Worm (Caenorhabditis elegans) whole organism, L1 larva: Measurements from ENCODE around the gene srsx-32.

Experiments
- C04F5.9 ChIP-seq: sonication (generic microtip); optimal IDR thresholded peaks from 2 replicates; lab custom pipeline; 2016; ENCODE audit warnings: missing genetic modification characterization, missing compliant biosample characterization
- C16A3.4 ChIP-seq: fragments of 150-350 bp; optimal IDR thresholded peaks from 2 replicates; lab custom pipeline; 2014; ENCODE audit warnings: missing biosample characterization, missing genetic modification characterization
- F16B12.6 ChIP-seq: fragments of 150-350 bp; optimal IDR thresholded peaks from 2 replicates; lab custom pipeline; 2014; ENCODE audit warnings: missing biosample characterization, missing genetic modification characterization
- aha-1 ChIP-seq: fragments of 150-350 bp; optimal IDR thresholded peaks from 2 replicates; lab custom pipeline; 2014; ENCODE audit warnings: missing biosample characterization, missing genetic modification characterization
- alr-1 ChIP-seq: fragments of 200-800 bp; sonication (Bioruptor generic); optimal IDR thresholded peaks from 2 replicates; lab custom pipeline; 2018; ENCODE audit warnings: borderline replicate concordance, mild to moderate bottlenecking, missing genetic modification characterization, missing compliant biosample characterization
- aly-2 ChIP-seq: fragments of 150-350 bp; optimal IDR thresholded peaks from 2 replicates; lab custom pipeline; 2014; ENCODE audit warnings: missing biosample characterization, missing genetic modification characterization
- blmp-1 ChIP-seq: fragments of 150-350 bp; optimal IDR thresholded peaks from 2 replicates; lab custom pipeline; 2014; ENCODE audit warnings: missing biosample characterization, missing genetic modification characterization
- ceh-63 ChIP-seq: fragments of 200-800 bp; sonication (Bioruptor generic); optimal IDR thresholded peaks from 2 replicates; lab custom pipeline; 2018; ENCODE audit warnings: mild to moderate bottlenecking, missing genetic modification characterization, missing compliant biosample characterization
- dpl-1 ChIP-seq, 3 experiments: fragments of 150-350 bp in 2 of 3; sonication (generic microtip) in 1 of 3; optimal IDR thresholded peaks; 2 replicates each; lab custom pipeline; 2014 to 2017; ENCODE audit warnings: missing biosample characterization in 3 of 3, missing genetic modification characterization in 3 of 3, missing genetic modification reagents in 3 of 3
- dsc-1 ChIP-seq: sonication (generic microtip); optimal IDR thresholded peaks from 2 replicates; lab custom pipeline; 2016; ENCODE audit warnings: mild to moderate bottlenecking, missing genetic modification characterization, missing compliant biosample characterization
- efl-1 ChIP-seq, 4 experiments: fragments of 150-350 bp; optimal IDR thresholded peaks in 3 of 4; peaks in 1 of 4; 1 replicate in 1 of 4; 2 replicates in 3 of 4; lab custom pipeline; 2014; ENCODE audit warnings: missing biosample characterization in 2 of 4, missing genetic modification characterization in 2 of 4, missing genetic modification reagents in 2 of 4
- efl-3 ChIP-seq: fragments of 200-800 bp; sonication (Bioruptor generic); optimal IDR thresholded peaks from 2 replicates; lab custom pipeline; 2018; ENCODE audit warnings: mild to moderate bottlenecking, missing genetic modification characterization, missing compliant biosample characterization
- egl-13 ChIP-seq: sonication (generic microtip); optimal IDR thresholded peaks from 2 replicates; lab custom pipeline; 2016; ENCODE audit warnings: missing genotype, missing genetic modification reagents, missing genetic modification characterization, missing compliant biosample characterization
- egl-27 ChIP-seq, 2 experiments: fragments of 150-350 bp in 1 of 2; sonication (generic microtip); optimal IDR thresholded peaks; 3 replicates each; lab custom pipeline; 2017 to 2018; ENCODE audit warnings: missing biosample characterization in 2 of 2, missing genetic modification characterization in 2 of 2, missing genetic modification reagents in 2 of 2
- fkh-10 ChIP-seq: sonication (generic microtip); optimal IDR thresholded peaks from 2 replicates; lab custom pipeline; 2017; ENCODE audit warnings: missing biosample characterization, missing genetic modification reagents, missing genetic modification characterization
- fkh-4 ChIP-seq: sonication (generic microtip); optimal IDR thresholded peaks from 2 replicates; lab custom pipeline; 2016; ENCODE audit warnings: missing compliant biosample characterization, missing genetic modification characterization, borderline replicate concordance
- fkh-8 ChIP-seq: sonication (generic microtip); optimal IDR thresholded peaks from 2 replicates; lab custom pipeline; 2016; ENCODE audit warnings: mild to moderate bottlenecking, missing genetic modification characterization, missing compliant biosample characterization
- hlh-4 ChIP-seq: sonication (generic microtip); optimal IDR thresholded peaks from 2 replicates; lab custom pipeline; 2016; ENCODE audit warnings: mild to moderate bottlenecking, missing genetic modification characterization, missing compliant biosample characterization
- hpl-2 ChIP-seq: fragments of 150-350 bp; optimal IDR thresholded peaks from 2 replicates; lab custom pipeline; 2014; ENCODE audit warnings: missing biosample characterization, missing genetic modification reagents, missing genetic modification characterization
- irx-1 ChIP-seq: sonication (generic microtip); optimal IDR thresholded peaks from 2 replicates; lab custom pipeline; 2016; ENCODE audit warnings: missing genetic modification characterization, missing compliant biosample characterization
- lin-13 ChIP-seq: fragments of 150-350 bp; optimal IDR thresholded peaks from 2 replicates; lab custom pipeline; 2014; ENCODE audit warnings: missing biosample characterization, missing genetic modification reagents, missing genetic modification characterization
- lin-14 ChIP-seq: fragments of 200-800 bp; sonication (Bioruptor generic); optimal IDR thresholded peaks from 2 replicates; lab custom pipeline; 2018; ENCODE audit warnings: mild to moderate bottlenecking, missing genetic modification characterization, moderate library complexity, missing compliant biosample characterization
- lin-15B ChIP-seq: fragments of 150-350 bp; sonication (generic microtip); optimal IDR thresholded peaks from 3 replicates; lab custom pipeline; 2014; ENCODE audit warnings: missing biosample characterization, missing genetic modification characterization
- lin-35 ChIP-seq, 2 experiments: fragments of 150-350 bp; optimal IDR thresholded peaks; 2 replicates each; lab custom pipeline; 2014; ENCODE audit warnings: missing biosample characterization in 2 of 2, missing genetic modification characterization in 2 of 2, missing genetic modification reagents in 2 of 2
- lsy-2 ChIP-seq, 2 experiments: fragments of 150-350 bp; optimal IDR thresholded peaks; 2 replicates each; lab custom pipeline; 2014; ENCODE audit warnings: missing biosample characterization in 2 of 2, missing genetic modification characterization in 2 of 2
- mab-9 ChIP-seq: fragments of 200-800 bp; sonication (Bioruptor generic); IDR thresholded peaks from 2 replicates; pipeline ENCODE4 v1.3.6; 2022; ENCODE audit warnings: missing genetic modification reagents, missing genetic modification characterization, missing compliant biosample characterization
- mdl-1 ChIP-seq, 2 experiments: fragments of 150-350 bp; optimal IDR thresholded peaks; 2 replicates each; lab custom pipeline; 2014 to 2017; ENCODE audit warnings: missing biosample characterization in 2 of 2, missing genetic modification characterization in 2 of 2, inconsistent platforms in 1 of 2
- mef-2 ChIP-seq: fragments of 150-350 bp; optimal IDR thresholded peaks from 2 replicates; lab custom pipeline; 2014; ENCODE audit warnings: missing biosample characterization, missing genetic modification characterization
- nhr-12 ChIP-seq: sonication (generic microtip); optimal IDR thresholded peaks from 2 replicates; lab custom pipeline; 2017; ENCODE audit warnings: missing biosample characterization, missing genetic modification characterization
- nhr-19 ChIP-seq: fragments of 200-800 bp; sonication (Bioruptor generic); conservative IDR thresholded peaks from 2 replicates; pipeline ENCODE4 v1.3.6; 2022; ENCODE audit warnings: missing genetic modification characterization, missing compliant biosample characterization
- nhr-20 ChIP-seq: sonication (generic microtip); optimal IDR thresholded peaks from 2 replicates; lab custom pipeline; 2016; ENCODE audit warnings: mild to moderate bottlenecking, missing genetic modification characterization, missing compliant biosample characterization
- nhr-237 ChIP-seq: fragments of 150-350 bp; optimal IDR thresholded peaks from 2 replicates; lab custom pipeline; 2014; ENCODE audit warnings: missing biosample characterization, missing genetic modification characterization
- nhr-71 ChIP-seq: sonication (generic microtip); optimal IDR thresholded peaks from 2 replicates; lab custom pipeline; 2016; ENCODE audit warnings: mild to moderate bottlenecking, missing genetic modification characterization, moderate library complexity, missing compliant biosample characterization
- nhr-90 ChIP-seq: sonication (generic microtip); optimal IDR thresholded peaks from 2 replicates; lab custom pipeline; 2016; ENCODE audit warnings: mild to moderate bottlenecking, missing genetic modification characterization, missing compliant biosample characterization; ENCODE audit not compliant: poor library complexity
- pag-3 ChIP-seq: sonication (generic microtip); optimal IDR thresholded peaks from 2 replicates; lab custom pipeline; 2017; ENCODE audit warnings: missing genetic modification characterization, mild to moderate bottlenecking, missing compliant biosample characterization, antibody characterized with exemption, borderline replicate concordance; ENCODE audit not compliant: insufficient read depth
- pqm-1 ChIP-seq: sonication (generic microtip); optimal IDR thresholded peaks from 3 replicates; lab custom pipeline; 2017; ENCODE audit warnings: missing biosample characterization, missing genetic modification characterization
- skn-1 ChIP-seq: fragments of 150-350 bp; optimal IDR thresholded peaks from 2 replicates; lab custom pipeline; 2014; ENCODE audit warnings: missing biosample characterization, missing genetic modification characterization
- sox-4 ChIP-seq: sonication (generic microtip); optimal IDR thresholded peaks from 2 replicates; lab custom pipeline; 2016; ENCODE audit warnings: missing genetic modification characterization, missing compliant biosample characterization
- swsn-7 ChIP-seq: sonication (generic microtip); optimal IDR thresholded peaks from 2 replicates; lab custom pipeline; 2016; ENCODE audit warnings: missing genetic modification characterization, missing compliant biosample characterization
- tbx-2 ChIP-seq: sonication (generic microtip); optimal IDR thresholded peaks from 2 replicates; lab custom pipeline; 2016; ENCODE audit warnings: missing genetic modification characterization, missing compliant biosample characterization
- unc-130 ChIP-seq: fragments of 150-350 bp; optimal IDR thresholded peaks from 2 replicates; lab custom pipeline; 2017; ENCODE audit warnings: missing biosample characterization, missing genetic modification characterization, inconsistent platforms
- unc-30 ChIP-seq: sonication (generic microtip); optimal IDR thresholded peaks from 2 replicates; lab custom pipeline; 2017; ENCODE audit warnings: missing biosample characterization, missing genetic modification characterization
- unc-62 ChIP-seq: fragments of 150-350 bp; optimal IDR thresholded peaks from 2 replicates; lab custom pipeline; 2014; ENCODE audit warnings: missing biosample characterization, missing genetic modification reagents, missing genetic modification characterization
- unc-98 ChIP-seq: fragments of 200-800 bp; sonication (Bioruptor generic); IDR thresholded peaks from 2 replicates; pipeline ENCODE4 v1.3.6; 2022; ENCODE audit warnings: missing genetic modification characterization, missing compliant biosample characterization
- vab-15 ChIP-seq: sonication (generic microtip); optimal IDR thresholded peaks from 2 replicates; lab custom pipeline; 2017; ENCODE audit warnings: missing genotype, mild to moderate bottlenecking, missing genetic modification characterization, missing compliant biosample characterization
- xbp-1 ChIP-seq: sonication (generic microtip); optimal IDR thresholded peaks from 2 replicates; lab custom pipeline; 2016; ENCODE audit warnings: missing genetic modification characterization, missing compliant biosample characterization
- zag-1 ChIP-seq: fragments of 150-350 bp; optimal IDR thresholded peaks from 2 replicates; lab custom pipeline; 2014; ENCODE audit warnings: missing biosample characterization, missing genetic modification characterization
- ztf-11 ChIP-seq, 2 experiments: sonication (generic microtip); optimal IDR thresholded peaks; 2 replicates each; lab custom pipeline; 2016 to 2017; ENCODE audit warnings: missing genetic modification characterization in 2 of 2, missing biosample characterization in 1 of 2, missing compliant biosample characterization in 1 of 2

srsx-32 gene

DNA sequence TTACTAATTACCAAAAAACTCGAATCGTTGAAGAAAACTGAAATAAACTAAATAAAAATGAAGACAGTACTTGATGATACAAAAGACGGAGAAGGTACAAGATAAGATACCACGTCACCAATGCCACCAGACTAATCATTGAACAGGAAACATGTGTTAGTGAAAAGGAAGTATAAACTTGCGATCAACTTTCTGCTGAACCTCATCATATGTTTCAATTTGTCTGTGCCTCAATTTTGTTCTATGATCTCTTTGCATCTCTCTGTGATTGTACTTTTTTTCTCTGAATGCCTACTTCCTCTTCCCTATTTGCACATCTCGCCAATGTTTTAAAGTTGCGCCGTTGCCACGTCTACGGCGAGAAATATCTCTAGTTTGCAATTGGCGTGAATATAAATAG, 23.2 kb upstream of the srsx-32 start (continued):
- peak; percentile 29 for TF ChIP-seq irx-1
- peak; percentile 22 to 24 for TF ChIP-seq lsy-2 (tag; optimal IDR thresholded peaks at IDR 0.05; lab: Kevin White, UChicago)
- no peak for TF ChIP-seq pqm-1
- TF ChIP-seq lin-35 (GFP tag; optimal IDR thresholded peaks at IDR 0.05; lab: Kevin White, UChicago), result peak in 1 of 2 experiments; percentile 74
- no peak for TF ChIP-seq skn-1 (tag; lab: Kevin White, UChicago)
- no peak for TF ChIP-seq efl-3 (GFP tag; lab: Kevin White, UChicago)
- TF ChIP-seq nhr-12 (tag; lab: Kevin White, UChicago), result no peak
- TF ChIP-seq vab-15 (tag; lab: Kevin White, UChicago), result no peak
- peak in 1 of 3 experiments; percentile 12 for TF ChIP-seq dpl-1 (GFP tag; optimal IDR thresholded peaks at IDR 0.05; lab: Kevin White, UChicago)
- TF ChIP-seq pag-3 (tag; lab: Kevin White, UChicago), result no peak
- TF ChIP-seq C16A3.4 (tag; lab: Kevin White, UChicago), result no peak
- peak; percentile 72 for TF ChIP-seq nhr-19 (GFP tag; lab: Robert Waterston, UW)
- peak; percentile 85 for TF ChIP-seq nhr-71 (tag; lab: Kevin White, UChicago)
- TF ChIP-seq fkh-4, result no peak
- TF ChIP-seq alr-1, result no peak
- TF ChIP-seq blmp-1 (tag; lab: Kevin White, UChicago), result peak; percentile 76
- peak; percentile 93 for TF ChIP-seq nhr-20 (tag; lab: Kevin White, UChicago)
- TF ChIP-seq lin-13, result no peak
- TF ChIP-seq hlh-4 (tag; lab: Kevin White, UChicago), result no peak
- peak; percentile 78 for TF ChIP-seq tbx-2 (tag; lab: Kevin White, UChicago)
- TF ChIP-seq unc-98 (GFP tag; lab: Robert Waterston, UW), result no peak
- no peak for TF ChIP-seq egl-27 (tag; optimal IDR thresholded peaks at IDR 0.05; lab: Kevin White, UChicago)
- no peak for TF ChIP-seq lin-15B (tag; lab: Kevin White, UChicago)
- TF ChIP-seq xbp-1 (tag; lab: Kevin White, UChicago), result peak; percentile 2
- TF ChIP-seq ztf-11 (tag; optimal IDR thresholded peaks at IDR 0.05; lab: Kevin White, UChicago), result no peak
- TF ChIP-seq mef-2 (tag; lab: Kevin White, UChicago), result no peak
- TF ChIP-seq ceh-63, result no peak
- TF ChIP-seq fkh-8 (tag; lab: Kevin White, UChicago), result peak; percentile 90
- no peak for TF ChIP-seq fkh-10 (GFP tag; lab: Kevin White, UChicago)
- TF ChIP-seq nhr-90 (tag; lab: Kevin White, UChicago), result peak; percentile 45
- no peak for TF ChIP-seq zag-1 (tag; lab: Kevin White, UChicago)
- no peak for TF ChIP-seq unc-30 (tag; lab: Kevin White, UChicago)
- peak; percentile 14 for TF ChIP-seq unc-130 (tag; lab: Kevin White, UChicago)
- no peak for TF ChIP-seq dsc-1 (tag; lab: Kevin White, UChicago)
- no peak for TF ChIP-seq aha-1 (tag; lab: Kevin White, UChicago)
- no peak for TF ChIP-seq unc-62

DNA sequence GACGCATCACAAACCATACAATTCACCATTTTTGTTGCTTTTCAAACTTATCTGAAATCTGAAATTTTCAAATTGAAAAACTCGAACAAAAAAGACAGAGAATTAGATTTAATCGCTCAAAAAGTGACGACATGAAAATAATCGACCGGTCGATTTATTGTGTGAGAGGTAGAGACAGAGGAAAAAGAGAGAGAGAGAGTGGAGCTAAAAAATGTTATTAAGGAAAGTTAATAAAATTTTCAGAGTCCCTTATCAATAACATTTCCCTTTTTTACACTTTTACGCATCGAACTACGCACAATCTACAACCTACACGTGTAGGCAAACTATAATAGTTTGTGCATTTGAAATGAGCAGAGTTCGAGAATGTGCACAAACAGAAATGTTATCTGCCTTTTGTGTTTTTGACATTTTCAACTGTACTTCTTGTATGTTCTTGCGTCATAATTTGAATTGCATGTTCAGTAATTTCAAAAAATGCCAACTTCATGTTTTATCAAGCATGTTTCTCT, 20.1 kb upstream of the srsx-32 start, which contains the start of gene nhr-107:
nhr-107 (minus strand) TSS at position 51 of the 512 bp plus-strand sequence.
- no peak for TF ChIP-seq efl-1 (optimal IDR thresholded peaks at IDR 0.05; lab: Kevin White, UChicago)
- TF ChIP-seq efl-1 (GFP tag; optimal IDR thresholded peaks at IDR 0.05 in 1 of 2; lab: Kevin White, UChicago), result peak in 1 of 2 experiments; percentile 37
- no peak for TF ChIP-seq lsy-2 (tag; optimal IDR thresholded peaks at IDR 0.05; lab: Kevin White, UChicago)

ce11 chrV:6998303-6998884, 18.8 kb upstream of the srsx-32 start, which contains the start of gene nhr-42:
nhr-42 (plus strand) TSS chrV:6998819.
- TF ChIP-seq mdl-1 (tag; optimal IDR thresholded peaks at IDR 0.05; lab: Kevin White, UChicago) (peak in 1 of 2 experiments; percentile 58), lin-35 (GFP tag; optimal IDR thresholded peaks at IDR 0.05; lab: Kevin White, UChicago) (peak in 1 of 2 experiments; percentile 18), hlh-4 (tag; lab: Kevin White, UChicago) (no peak), egl-13 (tag; lab: Kevin White, UChicago) (no peak), egl-27 (tag; optimal IDR thresholded peaks at IDR 0.05; lab: Kevin White, UChicago) (no peak), sox-4 (tag; lab: Kevin White, UChicago) (no peak), mab-9 (no peak), lin-14 (GFP tag; lab: Kevin White, UChicago) (peak; percentile 68), blmp-1 (tag; lab: Kevin White, UChicago) (peak; percentile 41), nhr-90 (tag; lab: Kevin White, UChicago) (no peak), swsn-7 (tag; lab: Kevin White, UChicago) (peak; percentile 17), nhr-237 (tag; lab: Kevin White, UChicago) (peak; percentile 17), hpl-2 (GFP tag; lab: Kevin White, UChicago) (no peak), aly-2 (no peak), F16B12.6 (tag; lab: Kevin White, UChicago) (no peak), unc-130 (tag; lab: Kevin White, UChicago) (no peak), unc-98 (GFP tag; lab: Robert Waterston, UW) (no peak), fkh-8 (tag; lab: Kevin White, UChicago) (no peak), C04F5.9 (tag; lab: Kevin White, UChicago) (no peak)
